Fruit fly (Drosophila melanogaster) whole organism, embryonic: Measurements from ENCODE around the gene TfAP-2.

Experiments used
- CG10654 ChIP-seq: fragments of 200-800 bp; sonication (Bioruptor generic); optimal IDR thresholded peaks from 2 replicates; lab custom pipeline; 2016; ENCODE audit warnings: missing biosample characterization, missing genetic modification characterization
- CG11504 ChIP-seq: fragments of 200-800 bp; sonication (Bioruptor generic); optimal IDR thresholded peaks from 3 replicates; lab custom pipeline; 2019; ENCODE audit warnings: missing biosample characterization, mild to moderate bottlenecking, missing genetic modification characterization, moderate library complexity
- CG15479 ChIP-seq: fragments of 200-800 bp; sonication (Bioruptor generic); optimal IDR thresholded peaks from 3 replicates; lab custom pipeline; 2019; ENCODE audit warnings: missing biosample characterization, mild to moderate bottlenecking, missing genetic modification characterization, moderate library complexity
- CG17361 ChIP-seq: fragments of 200-800 bp; sonication (Bioruptor generic); IDR thresholded peaks from 3 replicates; pipeline ENCODE4 v1.3.6; 2022; ENCODE audit warnings: missing biosample characterization, missing genetic modification characterization
- CG18599 ChIP-seq: fragments of 200-800 bp; sonication (Bioruptor generic); optimal IDR thresholded peaks from 3 replicates; lab custom pipeline; 2017; ENCODE audit warnings: missing biosample characterization, missing genetic modification characterization, mild to moderate bottlenecking, moderate library complexity, missing genetic modification reagents
- CG18764 ChIP-seq: fragments of 200-800 bp; sonication (Bioruptor generic); optimal IDR thresholded peaks from 3 replicates; lab custom pipeline; 2016; ENCODE audit warnings: missing biosample characterization, missing genetic modification characterization
- CG31388 ChIP-seq: fragments of 200-800 bp; sonication (Bioruptor generic); optimal IDR thresholded peaks from 2 replicates; lab custom pipeline; 2016; ENCODE audit warnings: missing biosample characterization, missing genetic modification characterization
- CG3847 ChIP-seq: fragments of 200-800 bp; sonication (Bioruptor generic); IDR thresholded peaks from 2 replicates; pipeline ENCODE4 v1.3.6; 2022; ENCODE audit warnings: missing biosample characterization, missing genetic modification characterization
- CG3995 ChIP-seq: fragments of 200-800 bp; sonication (Bioruptor generic); optimal IDR thresholded peaks from 3 replicates; lab custom pipeline; 2016; ENCODE audit warnings: missing biosample characterization, missing genetic modification characterization
- CG4282 ChIP-seq: fragments of 200-800 bp; sonication (Bioruptor generic); optimal IDR thresholded peaks from 2 replicates; lab custom pipeline; 2016; ENCODE audit warnings: missing biosample characterization, missing genetic modification characterization
- CG6765 ChIP-seq: fragments of 200-800 bp; sonication (Bioruptor generic); optimal IDR thresholded peaks from 3 replicates; lab custom pipeline; 2017; ENCODE audit warnings: missing biosample characterization, mild to moderate bottlenecking, missing genetic modification characterization
- CG7987 ChIP-seq: fragments of 200-800 bp; sonication (Bioruptor generic); optimal IDR thresholded peaks from 2 replicates; lab custom pipeline; 2018; ENCODE audit warnings: missing biosample characterization, mild to moderate bottlenecking, missing genetic modification characterization, moderate library complexity
- CG8281 ChIP-seq: fragments of 200-800 bp; sonication (Bioruptor generic); optimal IDR thresholded peaks from 2 replicates; lab custom pipeline; 2018; ENCODE audit warnings: missing biosample characterization, mild to moderate bottlenecking, missing genetic modification characterization, moderate library complexity
- CG8388 ChIP-seq: fragments of 200-800 bp; sonication (Bioruptor generic); optimal IDR thresholded peaks from 2 replicates; lab custom pipeline; 2019; ENCODE audit warnings: missing biosample characterization, mild to moderate bottlenecking, missing genetic modification characterization, moderate library complexity
- CG8924 ChIP-seq: fragments of 200-800 bp; optimal IDR thresholded peaks from 3 replicates; lab custom pipeline; 2019; ENCODE audit warnings: missing biosample characterization, mild to moderate bottlenecking, missing genetic modification characterization, moderate library complexity
- CG9876 ChIP-seq: fragments of 200-800 bp; sonication (Bioruptor generic); optimal IDR thresholded peaks from 2 replicates; lab custom pipeline; 2016; ENCODE audit warnings: missing biosample characterization, missing genetic modification characterization
- CkIIα-i1 ChIP-seq: fragments of 200-800 bp; sonication (Bioruptor generic); IDR thresholded peaks from 2 replicates; pipeline ENCODE4 v1.3.6; 2022; ENCODE audit warnings: missing biosample characterization, missing genetic modification characterization
- D ChIP-seq, 2 experiments: fragments of 200-800 bp in 1 of 2; fragments of >200 bp in 1 of 2; sonication (Bioruptor generic) in 1 of 2; optimal IDR thresholded peaks; 2 replicates in 1 of 2; 3 replicates in 1 of 2; lab custom pipeline; 2017; ENCODE audit warnings: mild to moderate bottlenecking in 1 of 2, missing biosample characterization in 1 of 2, missing genetic modification characterization in 1 of 2, missing genetic modification reagents in 1 of 2
- Dll ChIP-seq: fragments of 200-800 bp; sonication (Bioruptor generic); IDR thresholded peaks from 4 replicates; pipeline ENCODE4 v1.3.6; 2022; ENCODE audit warnings: missing biosample characterization, missing genetic modification characterization; ENCODE audit not compliant: partially characterized antibody
- Drgx ChIP-seq: fragments of 200-800 bp; sonication (Bioruptor generic); IDR thresholded peaks from 2 replicates; pipeline ENCODE4 v1.3.6; 2022; ENCODE audit warnings: missing biosample characterization, missing genetic modification characterization
- ERR ChIP-seq: fragments of 200-800 bp; sonication (Bioruptor generic); optimal IDR thresholded peaks from 2 replicates; lab custom pipeline; 2016; ENCODE audit warnings: missing biosample characterization, missing genetic modification characterization
- H15 ChIP-seq: fragments of 200-800 bp; sonication (Bioruptor generic); IDR thresholded peaks from 3 replicates; pipeline ENCODE4 v1.3.6; 2022; ENCODE audit warnings: missing biosample characterization, missing genetic modification characterization
- HLH3B ChIP-seq: fragments of 200-800 bp; sonication (Bioruptor generic); IDR thresholded peaks from 2 replicates; pipeline ENCODE4 v1.3.6; 2022; ENCODE audit warnings: missing biosample characterization, missing genetic modification characterization
- HmgD ChIP-seq: fragments of 200-800 bp; sonication (Bioruptor generic); optimal IDR thresholded peaks from 3 replicates; lab custom pipeline; 2016; ENCODE audit warnings: missing biosample characterization, missing genetic modification characterization
- HmgZ ChIP-seq: fragments of 200-800 bp; sonication (Bioruptor generic); optimal IDR thresholded peaks from 2 replicates; lab custom pipeline; 2018; ENCODE audit warnings: missing biosample characterization, mild to moderate bottlenecking, missing genetic modification characterization
- Lim3 ChIP-seq: fragments of 200-800 bp; sonication (Bioruptor generic); IDR thresholded peaks from 2 replicates; pipeline ENCODE4 v1.3.6; 2022; ENCODE audit warnings: missing biosample characterization, missing genetic modification characterization
- NfI ChIP-seq: fragments of 200-800 bp; sonication (Bioruptor generic); optimal IDR thresholded peaks from 3 replicates; lab custom pipeline; 2018; ENCODE audit warnings: missing biosample characterization, mild to moderate bottlenecking, missing genetic modification characterization, moderate library complexity
- Sry-β ChIP-seq: fragments of 200-800 bp; sonication (Bioruptor generic); optimal IDR thresholded peaks from 2 replicates; lab custom pipeline; 2018; ENCODE audit warnings: missing biosample characterization, mild to moderate bottlenecking, missing genetic modification characterization, moderate library complexity
- Tbp ChIP-seq: fragments of >200 bp; optimal IDR thresholded peaks from 2 replicates; lab custom pipeline; 2018; ENCODE audit warnings: missing biosample characterization, missing genetic modification characterization
- cad ChIP-seq: fragments of >200 bp; optimal IDR thresholded peaks from 2 replicates; lab custom pipeline; 2017; ENCODE audit warnings: missing biosample characterization, missing genetic modification characterization
- cas ChIP-seq: fragments of 200-800 bp; sonication (Bioruptor generic); IDR thresholded peaks from 2 replicates; pipeline ENCODE4 v1.3.6; 2022; ENCODE audit warnings: missing biosample characterization, missing genetic modification characterization
- crc ChIP-seq: fragments of 200-800 bp; sonication (Bioruptor generic); optimal IDR thresholded peaks from 2 replicates; lab custom pipeline; 2016; ENCODE audit warnings: missing biosample characterization, missing genetic modification characterization
- dm ChIP-seq: fragments of 200-800 bp; sonication (Bioruptor generic); optimal IDR thresholded peaks from 3 replicates; lab custom pipeline; 2016; ENCODE audit warnings: missing biosample characterization, missing genetic modification characterization
- en ChIP-seq: fragments of 200-800 bp; sonication (Bioruptor generic); optimal IDR thresholded peaks from 2 replicates; lab custom pipeline; 2016; ENCODE audit warnings: missing biosample characterization, missing genetic modification characterization
- eyg ChIP-seq: fragments of 200-800 bp; sonication (Bioruptor generic); optimal IDR thresholded peaks from 3 replicates; lab custom pipeline; 2016; ENCODE audit warnings: missing biosample characterization, missing genetic modification characterization
- grau ChIP-seq: fragments of 200-800 bp; optimal IDR thresholded peaks from 3 replicates; lab custom pipeline; 2019; ENCODE audit warnings: missing biosample characterization, mild to moderate bottlenecking, missing genetic modification characterization, moderate library complexity
- gsb ChIP-seq: fragments of 200-800 bp; sonication (Bioruptor generic); IDR thresholded peaks from 2 replicates; pipeline ENCODE4 v1.3.6; 2022; ENCODE audit warnings: missing biosample characterization, missing genetic modification characterization
- gsb-n ChIP-seq: fragments of 200-800 bp; sonication (Bioruptor generic); optimal IDR thresholded peaks from 3 replicates; lab custom pipeline; 2018; ENCODE audit warnings: missing biosample characterization, mild to moderate bottlenecking, missing genetic modification characterization
- gt ChIP-seq: fragments of 200-800 bp; sonication (Bioruptor generic); IDR thresholded peaks from 2 replicates; pipeline ENCODE4 v1.3.6; 2022; ENCODE audit warnings: missing biosample characterization, missing genetic modification characterization
- insv ChIP-seq, 2 experiments: fragments of 200-800 bp; sonication (Bioruptor generic); optimal IDR thresholded peaks; 3 replicates each; lab custom pipeline; 2016 to 2018; ENCODE audit warnings: missing biosample characterization in 2 of 2, missing genetic modification characterization in 2 of 2
- pb ChIP-seq: fragments of 200-800 bp; sonication (Bioruptor generic); optimal IDR thresholded peaks from 3 replicates; lab custom pipeline; 2016; ENCODE audit warnings: missing biosample characterization, missing genetic modification characterization
- pfk ChIP-seq: fragments of 200-800 bp; sonication (Bioruptor generic); optimal IDR thresholded peaks from 2 replicates; lab custom pipeline; 2018; ENCODE audit warnings: missing biosample characterization, mild to moderate bottlenecking, missing genetic modification characterization, moderate library complexity
- pnt ChIP-seq: fragments of 200-800 bp; sonication (Bioruptor generic); optimal IDR thresholded peaks from 3 replicates; lab custom pipeline; 2016; ENCODE audit warnings: missing biosample characterization, missing genetic modification characterization
- pum ChIP-seq: fragments of 200-800 bp; sonication (Bioruptor generic); optimal IDR thresholded peaks from 2 replicates; lab custom pipeline; 2016; ENCODE audit warnings: missing biosample characterization, missing genetic modification characterization
- shn ChIP-seq: fragments of 200-800 bp; sonication (Bioruptor generic); optimal IDR thresholded peaks from 3 replicates; lab custom pipeline; 2016; ENCODE audit warnings: missing biosample characterization, missing genetic modification characterization
- sim ChIP-seq: fragments of 200-800 bp; sonication (Bioruptor generic); IDR thresholded peaks from 2 replicates; pipeline ENCODE4 v1.3.6; 2022; ENCODE audit warnings: missing biosample characterization, missing genetic modification characterization
- sna ChIP-seq: fragments of 200-800 bp; sonication (Bioruptor generic); IDR thresholded peaks from 2 replicates; pipeline ENCODE4 v1.3.6; 2022; ENCODE audit warnings: missing biosample characterization, missing genetic modification characterization; ENCODE audit not compliant: partially characterized antibody
- so ChIP-seq: fragments of 200-800 bp; sonication (Bioruptor generic); IDR thresholded peaks from 3 replicates; pipeline ENCODE4 v1.3.6; 2022; ENCODE audit warnings: missing biosample characterization, missing genetic modification characterization
- trem ChIP-seq: fragments of 200-800 bp; optimal IDR thresholded peaks from 3 replicates; lab custom pipeline; 2019; ENCODE audit warnings: missing biosample characterization, mild to moderate bottlenecking, missing genetic modification characterization, moderate library complexity
- tx ChIP-seq: fragments of 200-800 bp; sonication (Bioruptor generic); optimal IDR thresholded peaks from 2 replicates; lab custom pipeline; 2016; ENCODE audit warnings: missing biosample characterization, missing genetic modification characterization
- wek ChIP-seq: fragments of 200-800 bp; sonication (Bioruptor generic); optimal IDR thresholded peaks from 3 replicates; lab custom pipeline; 2018; ENCODE audit warnings: missing biosample characterization, mild to moderate bottlenecking, missing genetic modification characterization, moderate library complexity

The TfAP-2 gene

dm6 chr3L:21568848-21569372 lies 17.7 kb upstream of the TfAP-2 start, which contains the start of the genes CRIF and SMC5 (continued):
- TF ChIP-seq CG3847 (GFP tag; lab: Robert Waterston, UW) (peak; percentile 63), CG3995 (GFP tag; lab: Kevin White, UChicago) (peak; percentile 34), CG6765 (GFP tag; lab: Kevin White, UChicago) (no peak), CG8388 (peak; percentile 46), ERR (GFP tag; lab: Kevin White, UChicago) (peak; percentile 14), CG7987 (no peak), D (optimal IDR thresholded peaks at IDR 0.05; lab: Kevin White, UChicago) (no peak), D (GFP tag; optimal IDR thresholded peaks at IDR 0.05; lab: Kevin White, UChicago) (peak; percentile 26), CG9876 (GFP tag; lab: Kevin White, UChicago) (peak; percentile 48), CG8281 (tag; lab: Kevin White, UChicago) (no peak), wek (peak; percentile 94), tx (GFP tag; lab: Kevin White, UChicago) (peak; percentile 66), pb (GFP tag; lab: Kevin White, UChicago) (no peak), HLH3B (GFP tag; lab: Robert Waterston, UW) (peak; percentile 52), gt (no peak), cas (GFP tag; lab: Robert Waterston, UW) (no peak), crc (no peak), pnt (peak; percentile 30), shn (GFP tag; lab: Kevin White, UChicago) (peak; percentile 62), eyg (GFP tag; lab: Kevin White, UChicago) (peak; percentile 24), CkIIα-i1 (GFP tag; lab: Robert Waterston, UW) (no peak), H15 (GFP tag; lab: Robert Waterston, UW) (no peak), gsb (GFP tag; lab: Robert Waterston, UW) (no peak), insv (GFP tag; optimal IDR thresholded peaks at IDR 0.05; lab: Kevin White, UChicago) (peak in 1 of 2 experiments; percentile 16), so (GFP tag; lab: Robert Waterston, UW) (no peak), dm (GFP tag; lab: Kevin White, UChicago) (peak; percentile 33), CG11504 (tag; lab: Kevin White, UChicago) (no peak), sim (no peak), gsb-n (no peak), Dll (GFP tag; lab: Robert Waterston, UW) (0 out of 4 replicates have a peak, but pooled peaks have one; percentile 51), Lim3 (GFP tag; lab: Robert Waterston, UW) (no peak), CG8924 (tag; lab: Kevin White, UChicago) (no peak), HmgD (GFP tag; lab: Kevin White, UChicago) (peak; percentile 40), Tbp (no peak), Sry-β (GFP tag; lab: Kevin White, UChicago) (peak; percentile 94), HmgZ (tag; lab: Kevin White, UChicago) (peak; percentile 42), CG18764 (peak; percentile 99), pfk (GFP tag; lab: Kevin White, UChicago) (no peak), CG10654 (GFP tag; lab: Kevin White, UChicago) (peak; percentile 42), trem (tag; lab: Kevin White, UChicago) (peak; percentile 49), grau (tag; lab: Kevin White, UChicago) (peak; percentile 78), Drgx (GFP tag; lab: Robert Waterston, UW) (no peak), CG4282 (no peak), CG18599 (GFP tag; lab: Kevin White, UChicago) (no peak), CG15479 (GFP tag; lab: Kevin White, UChicago) (no peak), CG17361 (GFP tag; lab: Robert Waterston, UW) (peak; percentile 86), cad (GFP tag; lab: Kevin White, UChicago) (no peak), sna (no peak), CG31388 (GFP tag; lab: Kevin White, UChicago) (no peak), pum (GFP tag; lab: Kevin White, UChicago) (peak; percentile 50), NfI (GFP tag; lab: Kevin White, UChicago) (no peak), en (GFP tag; lab: Kevin White, UChicago) (peak; percentile 0)
